Worm (Caenorhabditis elegans) whole organism, L3 larva: ENCODE results near the gene dyf-6.
A peak's percentile ranks its signal among the peaks of the same experiment; 100 is the strongest.

ENCODE experiments used
- ZK546.5 ChIP-seq: sonication (generic microtip); optimal IDR thresholded peaks from 2 replicates; lab custom pipeline; 2017; ENCODE audit warnings: missing biosample characterization, missing genetic modification characterization
- ama-1 ChIP-seq: fragments of 150-350 bp; optimal IDR thresholded peaks from 2 replicates; lab custom pipeline; 2018
- ceh-16 ChIP-seq: sonication (generic microtip); optimal IDR thresholded peaks from 2 replicates; lab custom pipeline; 2017; ENCODE audit warnings: missing biosample characterization, missing genetic modification characterization
- ceh-28 ChIP-seq: fragments of 150-350 bp; optimal IDR thresholded peaks from 2 replicates; lab custom pipeline; 2014; ENCODE audit warnings: missing biosample characterization, missing genetic modification reagents, missing genetic modification characterization
- ceh-9 ChIP-seq: sonication (generic microtip); optimal IDR thresholded peaks from 2 replicates; lab custom pipeline; 2018; ENCODE audit warnings: missing biosample characterization, missing genetic modification characterization
- egl-5 ChIP-seq: fragments of 150-350 bp; optimal IDR thresholded peaks from 2 replicates; lab custom pipeline; 2017; ENCODE audit warnings: missing biosample characterization, missing genetic modification reagents, missing genetic modification characterization, inconsistent platforms
- elt-2 ChIP-seq: sonication (generic microtip); optimal IDR thresholded peaks from 2 replicates; lab custom pipeline; 2016; ENCODE audit warnings: missing genetic modification reagents, mild to moderate bottlenecking, missing genetic modification characterization, missing compliant biosample characterization
- elt-3 ChIP-seq, 3 experiments: fragments of 150-350 bp in 1 of 3; sonication (generic microtip) in 2 of 3; optimal IDR thresholded peaks; 2 replicates in 2 of 3; 4 replicates in 1 of 3; lab custom pipeline; 2014 to 2017; ENCODE audit warnings: missing biosample characterization in 3 of 3, missing genetic modification characterization in 3 of 3
- fkh-10 ChIP-seq: sonication (generic microtip); optimal IDR thresholded peaks from 2 replicates; lab custom pipeline; 2017; ENCODE audit warnings: missing biosample characterization, missing genetic modification reagents, missing genetic modification characterization
- fkh-2 ChIP-seq: fragments of 150-350 bp; optimal IDR thresholded peaks from 2 replicates; lab custom pipeline; 2014; ENCODE audit warnings: missing biosample characterization, missing genetic modification reagents, missing genetic modification characterization
- fos-1 ChIP-seq: fragments of 150-350 bp; optimal IDR thresholded peaks from 2 replicates; lab custom pipeline; 2014; ENCODE audit warnings: missing biosample characterization, missing genetic modification characterization
- jun-1 ChIP-seq: fragments of 150-350 bp; optimal IDR thresholded peaks from 2 replicates; lab custom pipeline; 2014; ENCODE audit warnings: missing biosample characterization, missing genetic modification reagents, missing genetic modification characterization
- lin-15B ChIP-seq: fragments of 150-350 bp; optimal IDR thresholded peaks from 2 replicates; lab custom pipeline; 2014; ENCODE audit warnings: missing biosample characterization, missing genetic modification characterization
- lin-39 ChIP-seq: fragments of 150-350 bp; optimal IDR thresholded peaks from 2 replicates; lab custom pipeline; 2018; ENCODE audit warnings: missing biosample characterization, missing genetic modification reagents, missing genetic modification characterization
- lsy-12 ChIP-seq: sonication (generic microtip); optimal IDR thresholded peaks from 2 replicates; lab custom pipeline; 2016; ENCODE audit warnings: mild to moderate bottlenecking, missing genetic modification characterization, missing compliant biosample characterization
- mdl-1 ChIP-seq: fragments of 150-350 bp; optimal IDR thresholded peaks from 2 replicates; lab custom pipeline; 2014; ENCODE audit warnings: missing biosample characterization, missing genetic modification characterization
- nfya-1 ChIP-seq: sonication (generic microtip); optimal IDR thresholded peaks from 2 replicates; lab custom pipeline; 2017; ENCODE audit warnings: missing genetic modification characterization, mild to moderate bottlenecking, missing compliant biosample characterization, antibody characterized with exemption, moderate library complexity; ENCODE audit not compliant: insufficient read depth
- nhr-11 ChIP-seq: fragments of 150-350 bp; optimal IDR thresholded peaks from 2 replicates; lab custom pipeline; 2014; ENCODE audit warnings: missing biosample characterization, missing genetic modification characterization
- nhr-12 ChIP-seq: fragments of 150-350 bp; optimal IDR thresholded peaks from 2 replicates; lab custom pipeline; 2014; ENCODE audit warnings: missing biosample characterization, missing genetic modification characterization
- nhr-23 ChIP-seq: fragments of 150-350 bp; optimal IDR thresholded peaks from 2 replicates; lab custom pipeline; 2014; ENCODE audit warnings: missing biosample characterization, missing genetic modification reagents, missing genetic modification characterization
- nhr-237 ChIP-seq: fragments of 150-350 bp; optimal IDR thresholded peaks from 2 replicates; lab custom pipeline; 2014; ENCODE audit warnings: missing biosample characterization, missing genetic modification characterization
- nhr-28 ChIP-seq: fragments of 150-350 bp; optimal IDR thresholded peaks from 2 replicates; lab custom pipeline; 2014; ENCODE audit warnings: missing biosample characterization, missing genetic modification characterization
- nhr-67 ChIP-seq: fragments of 150-350 bp; optimal IDR thresholded peaks from 2 replicates; lab custom pipeline; 2014; ENCODE audit warnings: missing biosample characterization, missing genetic modification characterization
- nhr-77 ChIP-seq: fragments of 150-350 bp; optimal IDR thresholded peaks from 2 replicates; lab custom pipeline; 2014; ENCODE audit warnings: missing biosample characterization, missing genetic modification characterization
- pha-4 ChIP-seq: fragments of 150-350 bp; optimal IDR thresholded peaks from 2 replicates; lab custom pipeline; 2014; ENCODE audit warnings: missing biosample characterization, missing genetic modification reagents, missing genetic modification characterization
- pqm-1 ChIP-seq: fragments of 150-350 bp; optimal IDR thresholded peaks from 2 replicates; lab custom pipeline; 2017; ENCODE audit warnings: missing biosample characterization, missing genetic modification characterization, inconsistent platforms
- sea-2 ChIP-seq: fragments of 150-350 bp; sonication (generic microtip); optimal IDR thresholded peaks from 4 replicates; lab custom pipeline; 2014; ENCODE audit warnings: missing biosample characterization, missing genetic modification reagents, missing genetic modification characterization
- skn-1 ChIP-seq: fragments of 150-350 bp; optimal IDR thresholded peaks from 2 replicates; lab custom pipeline; 2014; ENCODE audit warnings: missing biosample characterization, missing genetic modification characterization
- snpc-4 ChIP-seq: fragments of 150-350 bp; optimal IDR thresholded peaks from 2 replicates; lab custom pipeline; 2014; ENCODE audit warnings: missing biosample characterization, missing genetic modification characterization
- unc-62 ChIP-seq: fragments of 150-350 bp; sonication (generic microtip); optimal IDR thresholded peaks from 4 replicates; lab custom pipeline; 2014; ENCODE audit warnings: missing biosample characterization, missing genetic modification reagents, missing genetic modification characterization
- zag-1 ChIP-seq: fragments of 150-350 bp; optimal IDR thresholded peaks from 2 replicates; lab custom pipeline; 2014; ENCODE audit warnings: missing biosample characterization, missing genetic modification characterization

dyf-6 gene

DNA sequence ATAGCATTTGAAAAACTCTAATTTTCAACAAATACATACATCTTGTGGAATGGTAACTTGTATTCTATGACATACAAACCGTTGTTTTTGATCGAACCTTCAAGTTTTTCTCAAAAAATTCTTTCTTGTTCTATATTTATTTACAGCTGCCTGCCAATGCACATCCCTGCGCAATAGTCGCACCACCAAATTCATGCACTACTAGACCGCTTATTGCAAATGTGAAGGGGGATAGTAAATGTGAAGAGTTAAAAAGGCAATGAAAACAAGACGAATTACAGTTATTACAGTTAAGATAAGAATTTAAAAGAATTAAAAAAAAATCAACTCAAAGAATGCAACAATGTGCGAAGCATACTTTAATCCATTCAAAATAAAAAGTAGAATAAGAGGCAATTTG lies 32.5 kb downstream of the dyf-6 start:
- no peak for TF ChIP-seq elt-2 (tag; lab: Kevin White, UChicago)
- TF ChIP-seq egl-5 = no peak
- no peak for TF ChIP-seq skn-1
- no peak for TF ChIP-seq fkh-2
- no peak for TF ChIP-seq snpc-4
- no peak for TF ChIP-seq nhr-23 (tag; lab: Kevin White, UChicago)
- TF ChIP-seq mdl-1 (tag; lab: Kevin White, UChicago) = no peak
- TF ChIP-seq pha-4 (tag; lab: Kevin White, UChicago) = no peak
- TF ChIP-seq ceh-28 (tag; lab: Kevin White, UChicago) = no peak
- TF ChIP-seq zag-1 (tag; lab: Kevin White, UChicago) = no peak
- TF ChIP-seq lin-39 (tag; lab: Kevin White, UChicago) = no peak
- TF ChIP-seq nhr-12 (tag; lab: Kevin White, UChicago) = no peak
- no peak for TF ChIP-seq jun-1
- no peak for TF ChIP-seq unc-62 (GFP tag; lab: Kevin White, UChicago)
- no peak for TF ChIP-seq sea-2 (GFP tag; lab: Kevin White, UChicago)
- no peak for TF ChIP-seq fos-1 (tag; lab: Kevin White, UChicago)
- no peak for TF ChIP-seq nhr-67 (tag; lab: Kevin White, UChicago)
- no peak for TF ChIP-seq ceh-16 (tag; lab: Kevin White, UChicago)
- TF ChIP-seq lin-15B (tag; lab: Kevin White, UChicago) = no peak

DNA sequence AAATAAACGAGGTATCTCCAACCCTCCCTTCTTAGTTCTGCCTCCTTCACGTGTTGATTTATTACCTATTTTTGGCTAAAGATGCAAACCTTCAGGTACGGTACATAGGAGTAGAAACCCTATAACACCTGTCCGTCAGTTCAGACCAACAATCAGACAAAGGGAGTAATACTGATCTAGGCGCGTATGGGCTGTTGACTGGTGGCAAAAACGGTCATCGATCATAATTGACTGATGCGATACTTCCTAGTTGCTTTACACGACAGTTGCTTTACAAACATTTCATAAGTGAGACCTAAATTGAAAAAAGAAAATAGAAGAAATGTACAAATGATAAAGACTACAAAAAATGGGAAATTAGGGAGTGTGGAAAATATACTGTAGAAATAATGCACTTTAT lies 36.2 kb downstream of the dyf-6 start:
- TF ChIP-seq nhr-11 (tag; lab: Kevin White, UChicago) = no peak
- no peak for TF ChIP-seq nhr-77 (tag; lab: Kevin White, UChicago)
- no peak for TF ChIP-seq zag-1 (tag; lab: Kevin White, UChicago)
- TF ChIP-seq nhr-23 (tag; lab: Kevin White, UChicago) = peak; percentile 33
- no peak for TF ChIP-seq ZK546.5 (tag; lab: Kevin White, UChicago)
- no peak for TF ChIP-seq elt-3 (tag; optimal IDR thresholded peaks at IDR 0.05; lab: Kevin White, UChicago)
- TF ChIP-seq fkh-10 = no peak

DNA sequence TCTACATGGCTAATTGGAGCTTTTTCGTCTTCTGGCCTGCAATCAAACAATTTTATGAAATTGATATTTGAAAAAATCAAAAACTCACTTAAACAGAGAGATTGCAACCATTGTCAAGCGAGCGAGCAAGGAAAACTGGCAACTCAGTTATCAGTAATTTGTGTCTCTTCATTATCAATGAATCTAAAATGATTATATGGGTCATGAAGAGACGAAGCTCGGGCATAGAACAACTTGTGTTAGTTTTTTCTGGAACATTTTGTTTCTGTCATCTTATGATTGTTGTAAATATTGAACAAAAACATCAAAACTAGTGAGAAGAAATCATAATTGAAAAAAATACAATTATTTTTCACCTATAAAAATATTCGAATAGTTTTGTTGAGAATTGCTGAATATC lies 45.3 kb downstream of the dyf-6 start, which contains the start of gene R07E3.1:
Gene R07E3.1 (minus strand): TSS at position 176 of the 400 bp plus-strand sequence.
- peak; percentile 59 for TF ChIP-seq pha-4 (tag; lab: Kevin White, UChicago)
- peak; percentile 87 for TF ChIP-seq elt-2 (tag; lab: Kevin White, UChicago)
- no peak for TF ChIP-seq ceh-28 (tag; lab: Kevin White, UChicago)
- peak; percentile 79 for TF ChIP-seq pqm-1 (tag; lab: Kevin White, UChicago)
- TF ChIP-seq, all 47 proteins: peak for 3

DNA sequence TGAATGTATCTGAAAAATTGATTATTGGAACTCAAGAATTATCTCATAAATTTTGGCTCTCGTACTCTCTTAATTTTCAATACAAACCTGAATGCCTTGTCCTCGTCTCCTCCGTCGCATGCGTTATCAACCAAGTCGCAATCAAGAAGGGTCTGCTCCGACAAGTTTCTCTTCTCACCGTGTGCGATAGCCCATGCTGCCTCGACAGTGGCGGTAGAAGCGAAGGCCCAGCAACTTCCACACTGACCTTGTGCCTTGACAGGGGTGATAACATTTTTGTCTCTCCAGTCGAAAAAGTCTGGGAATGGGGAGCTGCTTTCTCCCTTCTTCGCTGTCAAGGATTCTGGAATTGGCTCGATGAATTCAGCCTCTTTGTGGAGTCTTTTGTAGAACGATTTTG lies 46.3 kb downstream of the dyf-6 start:
- no peak for TF ChIP-seq unc-62 (GFP tag; lab: Kevin White, UChicago)
- TF ChIP-seq elt-2 (tag; lab: Kevin White, UChicago) = peak; percentile 64
- peak; percentile 55 for TF ChIP-seq pqm-1 (tag; lab: Kevin White, UChicago)

DNA sequence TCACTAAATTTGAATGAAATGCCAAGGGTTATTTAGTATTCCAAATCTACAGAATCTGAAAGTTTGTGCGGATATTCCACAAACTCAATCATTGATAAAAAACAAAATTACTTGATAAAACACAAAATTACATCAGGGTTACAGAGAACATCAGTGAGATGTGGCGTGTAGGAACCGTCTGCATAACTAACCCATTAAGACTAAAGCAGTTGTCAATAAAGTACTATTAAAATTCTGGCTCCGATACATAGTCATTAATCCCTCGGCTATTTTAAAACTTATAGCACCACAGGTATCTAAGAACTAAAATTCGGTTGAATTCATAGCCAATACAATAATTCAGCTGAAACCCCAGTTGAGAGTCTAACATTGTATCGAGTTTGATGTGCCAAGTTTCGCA lies 47.5 kb downstream of the dyf-6 start:
- TF ChIP-seq elt-2 (tag; lab: Kevin White, UChicago) (peak; percentile 42), ceh-16 (tag; lab: Kevin White, UChicago) (no peak), lin-39 (tag; lab: Kevin White, UChicago) (no peak)

DNA sequence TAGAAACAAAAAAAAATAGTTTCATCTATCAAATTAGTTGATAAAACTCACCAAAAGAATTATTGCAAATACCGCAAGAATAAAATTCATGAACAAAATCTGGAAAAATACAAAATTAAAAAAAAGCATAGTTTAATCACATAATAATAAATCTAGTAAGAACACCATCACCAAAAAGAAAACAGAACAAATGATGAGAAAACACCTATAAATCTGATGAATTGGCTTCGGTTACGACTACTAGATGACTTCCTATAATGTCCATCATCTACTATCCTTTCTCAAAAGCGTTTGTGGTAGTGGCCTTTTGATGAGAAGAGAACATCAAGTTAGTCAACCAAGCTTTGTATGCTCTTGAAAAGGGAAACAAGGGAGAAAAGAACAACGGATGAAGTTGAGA lies 48.2 kb downstream of the dyf-6 start, which contains the start of gene cut-5:
Gene cut-5 (minus strand): TSS at position 101 of the 400 bp plus-strand sequence.
- TF ChIP-seq nhr-77 (tag; lab: Kevin White, UChicago) (no peak), nfya-1 (tag; lab: Kevin White, UChicago) (no peak), ceh-28 (tag; lab: Kevin White, UChicago) (no peak), ama-1 (lab: Kevin White, UChicago) (no peak), nhr-237 (tag; lab: Kevin White, UChicago) (no peak), ceh-9 (tag; lab: Kevin White, UChicago) (no peak), lsy-12 (tag; lab: Kevin White, UChicago) (no peak), egl-5 (no peak), nhr-28 (tag; lab: Kevin White, UChicago) (no peak), fos-1 (tag; lab: Kevin White, UChicago) (no peak)
